Worm (Caenorhabditis elegans) whole organism, young adult: ENCODE data around the gene egl-26.

ENCODE experiments used
- ceh-100 ChIP-seq: fragments of 200-800 bp; sonication (Bioruptor generic); IDR thresholded peaks from 2 replicates; pipeline ENCODE4 v1.3.6; 2022; ENCODE audit warnings: missing genetic modification reagents, missing genetic modification characterization, missing compliant biosample characterization
- hlh-26 ChIP-seq: fragments of 200-800 bp; sonication (Bioruptor generic); conservative IDR thresholded peaks from 2 replicates; pipeline ENCODE4 v1.3.6; 2022; ENCODE audit warnings: missing genetic modification reagents, missing genetic modification characterization, missing compliant biosample characterization
- nhr-80 ChIP-seq: sonication (generic microtip); optimal IDR thresholded peaks from 2 replicates; lab custom pipeline; 2016; ENCODE audit warnings: missing genetic modification characterization, missing compliant biosample characterization
- rec-8 ChIP-seq, 2 experiments: sonication (generic microtip); optimal IDR thresholded peaks; 2 replicates each; lab custom pipeline; 2016; ENCODE audit warnings: mild to moderate bottlenecking in 2 of 2, missing genetic modification characterization in 2 of 2, missing genetic modification reagents in 2 of 2, missing genotype in 2 of 2, missing biosample characterization in 1 of 2, missing compliant biosample characterization in 1 of 2, moderate library complexity in 1 of 2

DNA sequence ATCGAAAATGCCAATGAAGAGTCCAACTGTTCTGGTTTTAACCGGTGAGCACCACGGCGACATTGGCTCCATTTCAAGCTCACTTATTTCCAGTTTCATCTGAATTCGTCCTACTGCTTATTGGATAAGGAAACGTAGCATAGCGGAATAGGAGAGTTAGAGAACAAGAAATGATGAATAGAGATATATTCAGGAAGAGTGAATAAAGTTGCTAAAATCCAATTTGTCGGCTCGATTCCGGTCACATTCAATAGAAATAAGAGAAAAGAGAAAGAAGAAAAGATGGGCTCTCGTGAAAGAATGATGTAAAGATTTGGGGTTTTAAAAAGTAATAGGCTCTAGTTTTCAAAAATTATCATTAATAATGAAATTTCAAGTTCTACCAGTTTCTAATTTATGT, 3.9 kb downstream of the egl-26 start:
- TF ChIP-seq nhr-80, result no peak
- TF ChIP-seq ceh-100 (GFP tag; lab: Robert Waterston, UW), result no peak
- no peak for TF ChIP-seq hlh-26 (GFP tag; lab: Robert Waterston, UW)
- no peak for TF ChIP-seq rec-8 (tag; optimal IDR thresholded peaks at IDR 0.05; lab: Kevin White, UChicago)
